Worm (Caenorhabditis elegans) whole organism, young adult: ENCODE results near the gene sdz-8.

Experiments used
- B0035.1 ChIP-seq: sonication (generic microtip); optimal IDR thresholded peaks from 2 replicates; lab custom pipeline; 2016; ENCODE audit warnings: missing genetic modification characterization, mild to moderate bottlenecking, missing compliant biosample characterization, missing genotype, missing genetic modification reagents
- B0336.3 ChIP-seq: fragments of 200-800 bp; sonication (Bioruptor generic); IDR thresholded peaks from 2 replicates; pipeline ENCODE4 v1.3.6; 2022; ENCODE audit warnings: missing genetic modification characterization, missing compliant biosample characterization
- D2030.7 ChIP-seq: fragments of 200-800 bp; sonication (Bioruptor generic); IDR thresholded peaks from 2 replicates; pipeline ENCODE4 v1.3.6; 2022; ENCODE audit warnings: missing genetic modification reagents, missing genetic modification characterization, missing compliant biosample characterization
- F33H1.4 ChIP-seq: fragments of 200-800 bp; sonication (Bioruptor generic); IDR thresholded peaks from 2 replicates; pipeline ENCODE4 v1.3.6; 2022; ENCODE audit warnings: missing genetic modification reagents, missing genetic modification characterization, missing compliant biosample characterization
- F52B5.7 ChIP-seq: sonication (generic microtip); optimal IDR thresholded peaks from 2 replicates; lab custom pipeline; 2016; ENCODE audit warnings: mild to moderate bottlenecking, missing genetic modification characterization, missing compliant biosample characterization
- Y53G8AR.9 ChIP-seq: fragments of 200-800 bp; sonication (Bioruptor generic); conservative IDR thresholded peaks from 2 replicates; pipeline ENCODE4 v1.3.6; 2022; ENCODE audit warnings: missing genetic modification reagents, missing genetic modification characterization, missing compliant biosample characterization
- Y67H2A.10 ChIP-seq: fragments of 200-800 bp; sonication (Bioruptor generic); conservative IDR thresholded peaks from 2 replicates; pipeline ENCODE4 v1.3.6; 2022; ENCODE audit warnings: missing genetic modification reagents, missing genetic modification characterization, missing compliant biosample characterization
- ama-1 ChIP-seq, 3 experiments: fragments of 150-350 bp in 1 of 3; sonication (generic microtip) in 2 of 3; optimal IDR thresholded peaks; 2 replicates each; lab custom pipeline; 2014 to 2018; ENCODE audit warnings: missing biosample characterization in 2 of 3, missing genetic modification characterization in 2 of 3, missing genetic modification reagents in 2 of 3
- aptf-3 ChIP-seq: fragments of 200-800 bp; sonication (Bioruptor generic); IDR thresholded peaks from 2 replicates; pipeline ENCODE4 v1.3.6; 2022; ENCODE audit warnings: missing genetic modification characterization, missing compliant biosample characterization
- atf-7 ChIP-seq: sonication (generic microtip); optimal IDR thresholded peaks from 2 replicates; lab custom pipeline; 2017; ENCODE audit warnings: mild to moderate bottlenecking, missing genetic modification characterization, missing compliant biosample characterization
- bed-2 ChIP-seq: fragments of 200-800 bp; sonication (Bioruptor generic); IDR thresholded peaks from 2 replicates; pipeline ENCODE4 v1.3.6; 2022; ENCODE audit warnings: missing genetic modification reagents, missing genetic modification characterization, missing compliant biosample characterization
- ccch-3 ChIP-seq: fragments of 200-800 bp; sonication (Bioruptor generic); optimal IDR thresholded peaks from 2 replicates; lab custom pipeline; 2018; ENCODE audit warnings: mild to moderate bottlenecking, missing genetic modification characterization, missing compliant biosample characterization
- cebp-1 ChIP-seq, 2 experiments: fragments of 200-800 bp in 1 of 2; sonication (Bioruptor generic) in 1 of 2; sonication (generic microtip) in 1 of 2; IDR thresholded peaks in 1 of 2; optimal IDR thresholded peaks in 1 of 2; 2 replicates each; pipeline versions ENCODE4 v1.3.6 to Lab custom; 2017 to 2022; ENCODE audit warnings: missing compliant biosample characterization in 2 of 2, missing genetic modification characterization in 2 of 2, mild to moderate bottlenecking in 1 of 2, missing genetic modification reagents in 1 of 2, moderate library complexity in 1 of 2
- cebp-2 ChIP-seq: fragments of 200-800 bp; sonication (Bioruptor generic); IDR thresholded peaks from 2 replicates; pipeline ENCODE4 v1.3.6; 2022; ENCODE audit warnings: missing genetic modification characterization, missing compliant biosample characterization
- ceh-100 ChIP-seq: fragments of 200-800 bp; sonication (Bioruptor generic); IDR thresholded peaks from 2 replicates; pipeline ENCODE4 v1.3.6; 2022; ENCODE audit warnings: missing genetic modification reagents, missing genetic modification characterization, missing compliant biosample characterization
- ceh-58 ChIP-seq: fragments of 200-800 bp; sonication (Bioruptor generic); IDR thresholded peaks from 2 replicates; pipeline ENCODE4 v1.3.6; 2022; ENCODE audit warnings: missing genetic modification characterization, missing compliant biosample characterization
- dox-1 ChIP-seq: fragments of 200-800 bp; sonication (Bioruptor generic); IDR thresholded peaks from 2 replicates; pipeline ENCODE4 v1.3.6; 2022; ENCODE audit warnings: missing genetic modification reagents, missing genetic modification characterization, missing compliant biosample characterization
- dpff-1 ChIP-seq: sonication (generic microtip); optimal IDR thresholded peaks from 2 replicates; lab custom pipeline; 2017; ENCODE audit warnings: mild to moderate bottlenecking, missing genetic modification characterization, missing compliant biosample characterization
- gei-17 ChIP-seq: fragments of 200-800 bp; sonication (Bioruptor generic); optimal IDR thresholded peaks from 2 replicates; lab custom pipeline; 2018; ENCODE audit warnings: mild to moderate bottlenecking, missing genetic modification characterization, missing compliant biosample characterization
- hmg-1.2 ChIP-seq: fragments of 200-800 bp; sonication (Bioruptor generic); IDR thresholded peaks from 2 replicates; pipeline ENCODE4 v1.3.6; 2022; ENCODE audit warnings: missing genetic modification reagents, missing genetic modification characterization, missing compliant biosample characterization
- let-607 ChIP-seq, 2 experiments: fragments of 200-800 bp in 1 of 2; sonication (Bioruptor generic) in 1 of 2; sonication (generic microtip) in 1 of 2; optimal IDR thresholded peaks; 2 replicates each; lab custom pipeline; 2016 to 2018; ENCODE audit warnings: mild to moderate bottlenecking in 2 of 2, missing compliant biosample characterization in 2 of 2, missing genetic modification characterization in 2 of 2, moderate library complexity in 2 of 2, missing genotype in 1 of 2
- lin-35 ChIP-seq, 3 experiments: fragments of 150-350 bp in 2 of 3; sonication (generic microtip) in 1 of 3; optimal IDR thresholded peaks; 2 replicates each; lab custom pipeline; 2014 to 2018; ENCODE audit warnings: missing biosample characterization in 3 of 3, missing genetic modification characterization in 3 of 3, missing genetic modification reagents in 3 of 3
- lir-1 ChIP-seq: fragments of 200-800 bp; sonication (Bioruptor generic); conservative IDR thresholded peaks from 2 replicates; pipeline ENCODE4 v1.3.6; 2022; ENCODE audit warnings: missing genetic modification reagents, missing genetic modification characterization, missing compliant biosample characterization
- lsl-1 ChIP-seq: fragments of 200-800 bp; sonication (Bioruptor generic); optimal IDR thresholded peaks from 2 replicates; lab custom pipeline; 2018; ENCODE audit warnings: mild to moderate bottlenecking, missing genetic modification characterization, moderate library complexity, missing compliant biosample characterization
- lsy-27 ChIP-seq: sonication (generic microtip); optimal IDR thresholded peaks from 2 replicates; lab custom pipeline; 2017; ENCODE audit warnings: missing genetic modification characterization, mild to moderate bottlenecking, missing compliant biosample characterization, antibody characterized with exemption, missing genotype, borderline replicate concordance; ENCODE audit not compliant: insufficient read depth
- madf-6 ChIP-seq: fragments of 200-800 bp; sonication (Bioruptor generic); IDR thresholded peaks from 2 replicates; pipeline ENCODE4 v1.3.6; 2022; ENCODE audit warnings: missing genetic modification reagents, missing genetic modification characterization, missing compliant biosample characterization
- mcd-1 ChIP-seq: fragments of 200-800 bp; sonication (Bioruptor generic); IDR thresholded peaks from 2 replicates; pipeline ENCODE4 v1.3.6; 2022; ENCODE audit warnings: missing genetic modification reagents, missing genetic modification characterization, missing compliant biosample characterization
- mxl-1 ChIP-seq: sonication (generic microtip); optimal IDR thresholded peaks from 2 replicates; lab custom pipeline; 2016; ENCODE audit warnings: missing genetic modification characterization, missing compliant biosample characterization
- nfya-2 ChIP-seq: fragments of 200-800 bp; sonication (Bioruptor generic); IDR thresholded peaks from 2 replicates; pipeline ENCODE4 v1.3.6; 2022; ENCODE audit warnings: missing genetic modification reagents, missing genetic modification characterization, missing compliant biosample characterization
- nhr-120 ChIP-seq: fragments of 200-800 bp; sonication (Bioruptor generic); IDR thresholded peaks from 2 replicates; pipeline ENCODE4 v1.3.6; 2022; ENCODE audit warnings: missing genetic modification characterization, missing compliant biosample characterization
- nhr-80 ChIP-seq: sonication (generic microtip); optimal IDR thresholded peaks from 2 replicates; lab custom pipeline; 2016; ENCODE audit warnings: missing genetic modification characterization, missing compliant biosample characterization
- pbrm-1 ChIP-seq: fragments of 200-800 bp; sonication (Bioruptor generic); IDR thresholded peaks from 2 replicates; pipeline ENCODE4 v1.3.6; 2022; ENCODE audit warnings: missing genetic modification reagents, missing genetic modification characterization, missing compliant biosample characterization
- rcor-1 ChIP-seq: fragments of 200-800 bp; sonication (Bioruptor generic); IDR thresholded peaks from 2 replicates; pipeline ENCODE4 v1.3.6; 2022; ENCODE audit warnings: missing genetic modification reagents, missing genetic modification characterization, missing compliant biosample characterization
- sea-2 ChIP-seq: fragments of 200-800 bp; sonication (Bioruptor generic); IDR thresholded peaks from 2 replicates; pipeline ENCODE4 v1.3.6; 2022; ENCODE audit warnings: missing genetic modification characterization, missing compliant biosample characterization
- snpc-3.4 ChIP-seq: sonication (generic microtip); optimal IDR thresholded peaks from 2 replicates; lab custom pipeline; 2017; ENCODE audit warnings: missing genetic modification characterization, mild to moderate bottlenecking, missing compliant biosample characterization, antibody characterized with exemption, moderate library complexity, missing genotype, missing genetic modification reagents
- snpc-4 ChIP-seq, 5 experiments: fragments of 150-350 bp in 1 of 5; sonication (generic microtip) in 4 of 5; optimal IDR thresholded peaks; 2 replicates each; lab custom pipeline; 2014 to 2018; ENCODE audit warnings: missing genetic modification characterization in 5 of 5, missing biosample characterization in 3 of 5, antibody characterized with exemption in 2 of 5, mild to moderate bottlenecking in 2 of 5, missing compliant biosample characterization in 2 of 5, missing genotype in 2 of 5, moderate library complexity in 2 of 5, missing genetic modification reagents in 1 of 5
- tbp1 ChIP-seq: fragments of 200-800 bp; sonication (Bioruptor generic); optimal IDR thresholded peaks from 2 replicates; lab custom pipeline; 2018; ENCODE audit warnings: mild to moderate bottlenecking, missing genetic modification characterization, missing compliant biosample characterization
- zfh-2 ChIP-seq: fragments of 200-800 bp; sonication (Bioruptor generic); conservative IDR thresholded peaks from 2 replicates; pipeline ENCODE4 v1.3.6; 2022; ENCODE audit warnings: missing genetic modification reagents, missing genetic modification characterization, missing compliant biosample characterization
- zim-3 ChIP-seq: sonication (generic microtip); optimal IDR thresholded peaks from 2 replicates; lab custom pipeline; 2017; ENCODE audit warnings: mild to moderate bottlenecking, missing genetic modification characterization, moderate library complexity, missing compliant biosample characterization
- ztf-18 ChIP-seq: sonication (generic microtip); optimal IDR thresholded peaks from 2 replicates; lab custom pipeline; 2016; ENCODE audit warnings: missing genotype, mild to moderate bottlenecking, missing genetic modification characterization, missing compliant biosample characterization
- ztf-25 ChIP-seq: fragments of 200-800 bp; sonication (Bioruptor generic); IDR thresholded peaks from 2 replicates; pipeline ENCODE4 v1.3.6; 2022; ENCODE audit warnings: missing genetic modification reagents, missing genetic modification characterization, missing compliant biosample characterization
- ztf-26 ChIP-seq: sonication (generic microtip); optimal IDR thresholded peaks from 2 replicates; lab custom pipeline; 2017; ENCODE audit warnings: missing genetic modification characterization, missing compliant biosample characterization
- ztf-28 ChIP-seq: fragments of 200-800 bp; sonication (Bioruptor generic); IDR thresholded peaks from 2 replicates; pipeline ENCODE4 v1.3.6; 2022; ENCODE audit warnings: missing genetic modification reagents, missing genetic modification characterization, missing compliant biosample characterization

Gene sdz-8

ce11 chrV:11536667-11537066, 20.7 kb upstream of the sdz-8 start:
- no peak for TF ChIP-seq B0035.1
- TF ChIP-seq atf-7 (tag; lab: Kevin White, UChicago), result no peak
- TF ChIP-seq lsl-1 (GFP tag; lab: Kevin White, UChicago), result no peak
- TF ChIP-seq nhr-120, result no peak
- TF ChIP-seq Y67H2A.10 (GFP tag; lab: Robert Waterston, UW), result no peak
- TF ChIP-seq F52B5.7 (tag; lab: Kevin White, UChicago), result no peak
- TF ChIP-seq ztf-26 (tag; lab: Kevin White, UChicago), result no peak
- no peak for TF ChIP-seq zim-3 (tag; lab: Kevin White, UChicago)
- no peak for TF ChIP-seq dpff-1 (tag; lab: Kevin White, UChicago)
- TF ChIP-seq ceh-58 (GFP tag; lab: Robert Waterston, UW), result no peak
- TF ChIP-seq gei-17 (GFP tag; lab: Kevin White, UChicago), result no peak
- TF ChIP-seq bed-2 (GFP tag; lab: Robert Waterston, UW), result no peak
- TF ChIP-seq mcd-1 (GFP tag; lab: Robert Waterston, UW), result no peak

- TF ChIP-seq tbp1 (GFP tag; lab: Kevin White, UChicago) (no peak), nfya-2 (GFP tag; lab: Robert Waterston, UW) (no peak), hmg-1.2 (GFP tag; lab: Robert Waterston, UW) (peak; percentile 16; the same call in 1 of the 2 replicates), aptf-3 (GFP tag; lab: Robert Waterston, UW) (no peak), dox-1 (peak; percentile 33; the same call in 1 of the 2 replicates), pbrm-1 (GFP tag; lab: Robert Waterston, UW) (no peak), B0336.3 (GFP tag; lab: Robert Waterston, UW) (peak; percentile 9; the same call in 1 of the 2 replicates), snpc-4 (GFP tag; optimal IDR thresholded peaks at IDR 0.05; lab: Kevin White, UChicago) (no peak), snpc-4 (tag; optimal IDR thresholded peaks at IDR 0.05; lab: Kevin White, UChicago) (peak in 1 of 4 experiments; percentile 33), ztf-28 (GFP tag; lab: Robert Waterston, UW) (no peak), zfh-2 (GFP tag; lab: Robert Waterston, UW) (0 out of 2 replicates have a peak, but pooled peaks have one; percentile 22), snpc-3.4 (no peak), nhr-80 (tag; lab: Kevin White, UChicago) (peak; percentile 86), ztf-25 (no peak), D2030.7 (no peak), ccch-3 (GFP tag; lab: Kevin White, UChicago) (no peak), let-607 (tag; optimal IDR thresholded peaks at IDR 0.05; lab: Kevin White, UChicago) (no peak), Y53G8AR.9 (GFP tag; lab: Robert Waterston, UW) (peak; percentile 55), ztf-26 (tag; lab: Kevin White, UChicago) (peak; percentile 47), lin-35 (GFP tag; optimal IDR thresholded peaks at IDR 0.05; lab: Kevin White, UChicago) (peak in 1 of 3 experiments; percentile 47)
Observed at ce11 chrV:11535504-11536062, 19.6 kb upstream of the sdz-8 start.

ce11 chrV:11534495-11535189, 18.7 kb upstream of the sdz-8 start:
- TF ChIP-seq ztf-18 (tag; lab: Kevin White, UChicago) (no peak), let-607 (tag; optimal IDR thresholded peaks at IDR 0.05; lab: Kevin White, UChicago) (no peak), rcor-1 (GFP tag; lab: Robert Waterston, UW) (peak; percentile 14; the same call in 1 of the 2 replicates), cebp-2 (GFP tag; lab: Robert Waterston, UW) (no peak), ama-1 (optimal IDR thresholded peaks at IDR 0.05; lab: Kevin White, UChicago) (no peak), ama-1 (GFP tag; optimal IDR thresholded peaks at IDR 0.05; lab: Kevin White, UChicago) (peak in 1 of 2 experiments; percentile 4), lir-1 (GFP tag; lab: Robert Waterston, UW) (no peak), mxl-1 (tag; lab: Kevin White, UChicago) (no peak), sea-2 (0 out of 2 replicates have a peak, but pooled peaks have one; percentile 7), cebp-1 (GFP tag; IDR thresholded peaks at IDR 0.05; lab: Robert Waterston, UW) (no peak), cebp-1 (tag; optimal IDR thresholded peaks at IDR 0.05; lab: Kevin White, UChicago) (peak; percentile 33), F33H1.4 (GFP tag; lab: Robert Waterston, UW) (no peak), madf-6 (GFP tag; lab: Robert Waterston, UW) (no peak), ceh-100 (no peak), pbrm-1 (GFP tag; lab: Robert Waterston, UW) (no peak), nhr-80 (tag; lab: Kevin White, UChicago) (peak; percentile 85), lsy-27 (tag; lab: Kevin White, UChicago) (peak; percentile 2)
